Worm (Caenorhabditis elegans) whole organism, L3 larva: Measurements from ENCODE around the gene H39E23.3.

ENCODE experiments used
- aly-2 ChIP-seq: fragments of 150-350 bp; optimal IDR thresholded peaks from 2 replicates; lab custom pipeline; 2014; ENCODE audit warnings: missing biosample characterization, missing genetic modification characterization
- elt-1 ChIP-seq: fragments of 150-350 bp; optimal IDR thresholded peaks from 2 replicates; lab custom pipeline; 2014; ENCODE audit warnings: missing biosample characterization, missing genetic modification characterization
- mdl-1 ChIP-seq: fragments of 150-350 bp; optimal IDR thresholded peaks from 2 replicates; lab custom pipeline; 2014; ENCODE audit warnings: missing biosample characterization, missing genetic modification characterization
- nhr-12 ChIP-seq: fragments of 150-350 bp; optimal IDR thresholded peaks from 2 replicates; lab custom pipeline; 2014; ENCODE audit warnings: missing biosample characterization, missing genetic modification characterization
- nhr-237 ChIP-seq: fragments of 150-350 bp; optimal IDR thresholded peaks from 2 replicates; lab custom pipeline; 2014; ENCODE audit warnings: missing biosample characterization, missing genetic modification characterization

DNA sequence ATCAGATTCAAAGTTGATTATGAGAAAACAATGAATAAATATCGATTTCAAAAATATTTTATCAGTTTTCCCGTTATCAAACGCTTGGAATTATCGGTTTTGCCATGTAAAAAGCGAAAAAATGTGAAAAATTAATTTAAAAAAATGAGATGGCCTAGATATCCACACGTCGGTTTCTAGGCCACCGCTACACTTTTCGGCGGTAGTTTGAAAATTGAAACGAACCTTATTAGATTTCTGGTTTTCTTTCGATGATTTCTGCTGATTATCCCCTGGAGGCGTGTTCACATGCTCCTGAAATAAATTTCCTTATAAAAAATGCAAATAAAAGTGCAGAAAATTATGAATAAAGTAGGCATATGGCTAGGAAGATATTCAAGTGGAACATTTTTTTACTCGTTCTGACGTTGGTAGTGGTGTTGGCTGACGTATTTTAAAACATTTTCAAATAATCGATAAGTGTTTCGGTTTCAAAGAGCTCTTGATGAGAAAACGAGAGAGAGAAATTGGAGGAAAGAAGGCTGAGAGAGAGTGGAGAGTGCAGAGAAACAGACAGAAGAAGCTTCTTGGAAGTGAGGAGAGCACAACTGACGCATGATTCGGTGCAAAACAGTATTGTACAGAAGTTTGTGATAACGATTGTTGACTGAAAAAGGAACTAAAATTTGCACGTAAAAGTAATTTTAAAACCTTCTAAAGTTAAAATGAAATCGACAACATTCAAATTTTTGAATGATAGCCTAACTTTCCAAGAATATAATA, 25.6 kb downstream of the H39E23.3 start:
- TF ChIP-seq aly-2 (tag; lab: Kevin White, UChicago) (no peak), elt-1 (tag; lab: Kevin White, UChicago) (no peak), nhr-237 (tag; lab: Kevin White, UChicago) (no peak), mdl-1 (no peak), nhr-12 (tag; lab: Kevin White, UChicago) (no peak)
